Worm (Caenorhabditis elegans) whole organism, mixed stage, embryonic: ENCODE data around the gene crn-2.

Experiments
- elt-3 ChIP-seq: fragments of 150-350 bp; optimal IDR thresholded peaks from 2 replicates; lab custom pipeline; 2014; ENCODE audit warnings: missing biosample characterization, missing genetic modification characterization
- hlh-1 ChIP-seq: fragments of 150-350 bp; optimal IDR thresholded peaks from 2 replicates; lab custom pipeline; 2014; ENCODE audit warnings: missing biosample characterization, missing genetic modification reagents, missing genetic modification characterization
- nhr-28 ChIP-seq: fragments of 150-350 bp; optimal IDR thresholded peaks from 2 replicates; lab custom pipeline; 2014; ENCODE audit warnings: missing biosample characterization, missing genetic modification characterization

- TF ChIP-seq hlh-1, result no peak
- TF ChIP-seq nhr-28 (tag; lab: Kevin White, UChicago), result no peak
- TF ChIP-seq elt-3 (tag; lab: Kevin White, UChicago), result no peak
Observed at ce11 chrV:5596391-5597030, 2.1 kb downstream of the crn-2 start, which contains the start of gene zhit-1.
